Worm (Caenorhabditis elegans) whole organism, young adult: ENCODE measurements around the gene T01H3.5.
A peak's percentile ranks its signal among the peaks of the same experiment; 100 is the strongest.

Experiments
- C06A6.2 ChIP-seq: fragments of 200-800 bp; sonication (Bioruptor generic); conservative IDR thresholded peaks from 2 replicates; pipeline ENCODE4 v1.3.6; 2022; ENCODE audit warnings: missing genetic modification characterization, missing compliant biosample characterization
- F10E7.11 ChIP-seq: sonication (generic microtip); optimal IDR thresholded peaks from 2 replicates; lab custom pipeline; 2017; ENCODE audit warnings: mild to moderate bottlenecking, missing genetic modification characterization, moderate library complexity, missing compliant biosample characterization
- F37B4.10 ChIP-seq: fragments of 200-800 bp; sonication (Bioruptor generic); IDR thresholded peaks from 2 replicates; pipeline ENCODE4 v1.3.6; 2022; ENCODE audit warnings: missing genetic modification characterization, missing compliant biosample characterization
- F39B2.1 ChIP-seq: fragments of 200-800 bp; sonication (Bioruptor generic); IDR thresholded peaks from 2 replicates; pipeline ENCODE4 v1.3.6; 2022; ENCODE audit warnings: missing genetic modification reagents, missing genetic modification characterization, missing compliant biosample characterization
- F52B5.7 ChIP-seq: sonication (generic microtip); optimal IDR thresholded peaks from 2 replicates; lab custom pipeline; 2016; ENCODE audit warnings: mild to moderate bottlenecking, missing genetic modification characterization, missing compliant biosample characterization
- F55B11.4 ChIP-seq: sonication (generic microtip); optimal IDR thresholded peaks from 2 replicates; lab custom pipeline; 2016; ENCODE audit warnings: missing compliant biosample characterization, missing genetic modification characterization, borderline replicate concordance; ENCODE audit not compliant: insufficient read depth
- F57A8.1 ChIP-seq: fragments of 200-800 bp; sonication (Bioruptor generic); optimal IDR thresholded peaks from 2 replicates; lab custom pipeline; 2018; ENCODE audit warnings: mild to moderate bottlenecking, missing genetic modification characterization, moderate library complexity, missing compliant biosample characterization
- T07F8.4 ChIP-seq: sonication (generic microtip); optimal IDR thresholded peaks from 2 replicates; lab custom pipeline; 2016; ENCODE audit warnings: mild to moderate bottlenecking, missing genetic modification characterization, moderate library complexity, missing compliant biosample characterization
- T26A5.8 ChIP-seq: sonication (generic microtip); optimal IDR thresholded peaks from 2 replicates; lab custom pipeline; 2016; ENCODE audit warnings: missing genetic modification characterization, missing compliant biosample characterization
- Y79H2A.3 ChIP-seq: fragments of 200-800 bp; sonication (Bioruptor generic); conservative IDR thresholded peaks from 2 replicates; pipeline ENCODE4 v1.3.6; 2022; ENCODE audit warnings: missing genetic modification reagents, missing genetic modification characterization, missing compliant biosample characterization
- Y95B8A.8 ChIP-seq: fragments of 200-800 bp; sonication (Bioruptor generic); IDR thresholded peaks from 2 replicates; pipeline ENCODE4 v1.3.6; 2022; ENCODE audit warnings: missing genetic modification reagents, missing genetic modification characterization, missing compliant biosample characterization
- ama-1 ChIP-seq, 3 experiments: fragments of 150-350 bp in 1 of 3; sonication (generic microtip) in 2 of 3; optimal IDR thresholded peaks; 2 replicates each; lab custom pipeline; 2014 to 2018; ENCODE audit warnings: missing biosample characterization in 2 of 3, missing genetic modification characterization in 2 of 3, missing genetic modification reagents in 2 of 3
- attf-3 ChIP-seq: fragments of 200-800 bp; sonication (Bioruptor generic); conservative IDR thresholded peaks from 2 replicates; pipeline ENCODE4 v1.3.6; 2022; ENCODE audit warnings: missing genetic modification reagents, missing genetic modification characterization, missing compliant biosample characterization
- attf-5 ChIP-seq: fragments of 200-800 bp; sonication (Bioruptor generic); optimal IDR thresholded peaks from 2 replicates; lab custom pipeline; 2018; ENCODE audit warnings: mild to moderate bottlenecking, missing genetic modification characterization, missing compliant biosample characterization
- bed-2 ChIP-seq: fragments of 200-800 bp; sonication (Bioruptor generic); IDR thresholded peaks from 2 replicates; pipeline ENCODE4 v1.3.6; 2022; ENCODE audit warnings: missing genetic modification reagents, missing genetic modification characterization, missing compliant biosample characterization
- ceh-91 ChIP-seq: fragments of 200-800 bp; sonication (Bioruptor generic); IDR thresholded peaks from 2 replicates; pipeline ENCODE4 v1.3.6; 2022; ENCODE audit warnings: missing genetic modification reagents, missing genetic modification characterization, missing compliant biosample characterization
- die-1 ChIP-seq: sonication (generic microtip); optimal IDR thresholded peaks from 2 replicates; lab custom pipeline; 2016; ENCODE audit warnings: missing genotype, mild to moderate bottlenecking, missing genetic modification characterization, missing compliant biosample characterization
- dox-1 ChIP-seq: fragments of 200-800 bp; sonication (Bioruptor generic); IDR thresholded peaks from 2 replicates; pipeline ENCODE4 v1.3.6; 2022; ENCODE audit warnings: missing genetic modification reagents, missing genetic modification characterization, missing compliant biosample characterization
- dpff-1 ChIP-seq: sonication (generic microtip); optimal IDR thresholded peaks from 2 replicates; lab custom pipeline; 2017; ENCODE audit warnings: mild to moderate bottlenecking, missing genetic modification characterization, missing compliant biosample characterization
- dpl-1 ChIP-seq: fragments of 150-350 bp; optimal IDR thresholded peaks from 2 replicates; lab custom pipeline; 2014; ENCODE audit warnings: missing biosample characterization, missing genetic modification reagents, missing genetic modification characterization
- efl-1 ChIP-seq: fragments of 150-350 bp; optimal IDR thresholded peaks from 2 replicates; lab custom pipeline; 2014; ENCODE audit warnings: missing biosample characterization, missing genetic modification reagents, missing genetic modification characterization
- egl-18 ChIP-seq: fragments of 200-800 bp; sonication (Bioruptor generic); IDR thresholded peaks from 2 replicates; pipeline ENCODE4 v1.3.6; 2022; ENCODE audit warnings: missing genetic modification reagents, missing genetic modification characterization, missing compliant biosample characterization
- egrh-3 ChIP-seq: fragments of 200-800 bp; sonication (Bioruptor generic); IDR thresholded peaks from 2 replicates; pipeline ENCODE4 v1.3.6; 2022; ENCODE audit warnings: missing genetic modification reagents, missing genetic modification characterization, missing compliant biosample characterization
- him-1 ChIP-seq: sonication (generic microtip); optimal IDR thresholded peaks from 2 replicates; lab custom pipeline; 2016; ENCODE audit warnings: missing genotype, missing genetic modification reagents, missing genetic modification characterization, missing compliant biosample characterization
- hrde-1 ChIP-seq: sonication (generic microtip); optimal IDR thresholded peaks from 2 replicates; lab custom pipeline; 2016; ENCODE audit warnings: missing genetic modification characterization, mild to moderate bottlenecking, missing compliant biosample characterization, moderate library complexity, missing genotype, missing genetic modification reagents, borderline replicate concordance
- let-607 ChIP-seq, 2 experiments: fragments of 200-800 bp in 1 of 2; sonication (Bioruptor generic) in 1 of 2; sonication (generic microtip) in 1 of 2; optimal IDR thresholded peaks; 2 replicates each; lab custom pipeline; 2016 to 2018; ENCODE audit warnings: mild to moderate bottlenecking in 2 of 2, missing compliant biosample characterization in 2 of 2, missing genetic modification characterization in 2 of 2, moderate library complexity in 2 of 2, missing genotype in 1 of 2
- lir-1 ChIP-seq: fragments of 200-800 bp; sonication (Bioruptor generic); conservative IDR thresholded peaks from 2 replicates; pipeline ENCODE4 v1.3.6; 2022; ENCODE audit warnings: missing genetic modification reagents, missing genetic modification characterization, missing compliant biosample characterization
- lsy-27 ChIP-seq: sonication (generic microtip); optimal IDR thresholded peaks from 2 replicates; lab custom pipeline; 2017; ENCODE audit warnings: missing genetic modification characterization, mild to moderate bottlenecking, missing compliant biosample characterization, antibody characterized with exemption, missing genotype, borderline replicate concordance; ENCODE audit not compliant: insufficient read depth
- madf-10 ChIP-seq: sonication (generic microtip); optimal IDR thresholded peaks from 2 replicates; lab custom pipeline; 2016; ENCODE audit warnings: mild to moderate bottlenecking, missing genetic modification characterization, missing compliant biosample characterization
- madf-3 ChIP-seq: fragments of 200-800 bp; sonication (Bioruptor generic); IDR thresholded peaks from 2 replicates; pipeline ENCODE4 v1.3.6; 2022; ENCODE audit warnings: missing genetic modification reagents, missing genetic modification characterization, missing compliant biosample characterization
- madf-6 ChIP-seq: fragments of 200-800 bp; sonication (Bioruptor generic); IDR thresholded peaks from 2 replicates; pipeline ENCODE4 v1.3.6; 2022; ENCODE audit warnings: missing genetic modification reagents, missing genetic modification characterization, missing compliant biosample characterization
- madf-8 ChIP-seq: fragments of 200-800 bp; sonication (Bioruptor generic); conservative IDR thresholded peaks from 2 replicates; pipeline ENCODE4 v1.3.6; 2022; ENCODE audit warnings: missing genetic modification reagents, missing genetic modification characterization, missing compliant biosample characterization
- mel-28 ChIP-seq: sonication (generic microtip); optimal IDR thresholded peaks from 2 replicates; lab custom pipeline; 2016; ENCODE audit warnings: borderline replicate concordance, mild to moderate bottlenecking, missing genetic modification characterization, missing compliant biosample characterization
- mes-4 ChIP-seq: sonication (generic microtip); optimal IDR thresholded peaks from 2 replicates; lab custom pipeline; 2016; ENCODE audit warnings: missing genotype, missing genetic modification characterization, missing compliant biosample characterization
- nfyb-1 ChIP-seq: fragments of 200-800 bp; sonication (Bioruptor generic); IDR thresholded peaks from 2 replicates; pipeline ENCODE4 v1.3.6; 2022; ENCODE audit warnings: missing genetic modification reagents, missing genetic modification characterization, missing compliant biosample characterization
- nhr-179 ChIP-seq: sonication (generic microtip); optimal IDR thresholded peaks from 2 replicates; lab custom pipeline; 2016; ENCODE audit warnings: mild to moderate bottlenecking, missing genetic modification characterization, missing compliant biosample characterization
- nhr-27 ChIP-seq: fragments of 200-800 bp; sonication (Bioruptor generic); optimal IDR thresholded peaks from 2 replicates; lab custom pipeline; 2018; ENCODE audit warnings: mild to moderate bottlenecking, missing genetic modification characterization, moderate library complexity, missing compliant biosample characterization
- pbrm-1 ChIP-seq: fragments of 200-800 bp; sonication (Bioruptor generic); IDR thresholded peaks from 2 replicates; pipeline ENCODE4 v1.3.6; 2022; ENCODE audit warnings: missing genetic modification reagents, missing genetic modification characterization, missing compliant biosample characterization
- pha-4 ChIP-seq: fragments of 150-350 bp; sonication (generic microtip); optimal IDR thresholded peaks from 2 replicates; lab custom pipeline; 2014; ENCODE audit warnings: missing biosample characterization, missing genetic modification reagents, missing genetic modification characterization
- snpc-1.3 ChIP-seq: sonication (generic microtip); optimal IDR thresholded peaks from 2 replicates; lab custom pipeline; 2017; ENCODE audit warnings: missing genetic modification characterization, mild to moderate bottlenecking, missing compliant biosample characterization, antibody characterized with exemption, moderate library complexity, missing genotype, missing genetic modification reagents; ENCODE audit not compliant: insufficient read depth
- tbx-9 ChIP-seq: sonication (generic microtip); optimal IDR thresholded peaks from 2 replicates; lab custom pipeline; 2016; ENCODE audit warnings: borderline replicate concordance, missing genetic modification characterization, inconsistent platforms, missing compliant biosample characterization
- unc-130 ChIP-seq: sonication (generic microtip); optimal IDR thresholded peaks from 2 replicates; lab custom pipeline; 2016; ENCODE audit warnings: missing genetic modification reagents, missing genetic modification characterization, missing compliant biosample characterization
- ztf-22 ChIP-seq: fragments of 200-800 bp; sonication (Bioruptor generic); optimal IDR thresholded peaks from 2 replicates; lab custom pipeline; 2018; ENCODE audit warnings: mild to moderate bottlenecking, missing genetic modification characterization, moderate library complexity, missing compliant biosample characterization
- ztf-28 ChIP-seq: fragments of 200-800 bp; sonication (Bioruptor generic); IDR thresholded peaks from 2 replicates; pipeline ENCODE4 v1.3.6; 2022; ENCODE audit warnings: missing genetic modification reagents, missing genetic modification characterization, missing compliant biosample characterization
- ztf-6 ChIP-seq: fragments of 200-800 bp; sonication (Bioruptor generic); IDR thresholded peaks from 2 replicates; pipeline ENCODE4 v1.3.6; 2022; ENCODE audit warnings: missing genetic modification reagents, missing genetic modification characterization, missing compliant biosample characterization

Gene T01H3.5

DNA sequence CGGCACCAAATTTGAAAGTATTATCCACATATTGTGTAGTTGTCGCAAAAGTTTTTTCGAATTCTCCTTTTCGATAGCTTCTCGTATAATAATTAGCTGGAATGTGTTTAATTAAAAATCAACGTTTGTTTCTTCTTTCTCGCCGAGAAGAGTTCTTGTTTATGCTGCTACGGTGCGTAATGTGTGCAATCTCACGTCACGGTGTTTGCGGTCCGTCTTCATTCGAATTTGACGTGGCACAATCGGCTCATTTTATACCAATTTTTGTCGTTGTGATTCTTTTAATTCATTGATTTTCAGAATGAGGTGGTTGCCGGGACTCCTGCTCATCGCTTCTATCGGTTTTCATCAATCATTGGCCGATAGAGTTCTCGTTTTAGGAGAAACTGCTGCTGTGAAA lies 15.2 kb upstream of the T01H3.5 start, which contains the start of gene ostb-1:
Gene ostb-1, plus strand, starts transcription at position 301 of the 400 bp plus-strand sequence.
- TF ChIP-seq attf-3, result peak; percentile 22; the same call in 1 of the 2 replicates
- TF ChIP-seq let-607 (tag; optimal IDR thresholded peaks at IDR 0.05; lab: Kevin White, UChicago), result peak; percentile 63 to 72
- no peak for TF ChIP-seq efl-1 (GFP tag; lab: Kevin White, UChicago)
- TF ChIP-seq ceh-91 (GFP tag; lab: Robert Waterston, UW), result no peak

DNA sequence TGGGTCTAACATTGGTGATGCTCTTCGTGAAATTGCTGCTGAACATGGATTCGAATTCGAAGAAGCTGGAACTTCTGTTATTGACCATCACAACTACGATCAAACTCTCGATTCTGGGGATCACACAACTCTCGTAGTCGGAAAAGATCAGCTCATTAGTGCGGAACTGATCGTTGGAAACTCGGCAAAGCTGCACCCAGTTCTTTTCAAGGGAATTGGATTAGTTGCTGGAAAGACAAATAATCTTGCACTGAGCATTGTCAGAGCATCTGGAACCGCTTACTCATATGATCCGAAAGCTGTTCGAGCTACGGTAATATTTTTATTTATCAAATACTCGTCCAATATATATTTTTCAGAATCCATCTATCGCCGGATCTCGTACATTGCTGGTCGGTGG lies 14.5 kb upstream of the T01H3.5 start:
- TF ChIP-seq ztf-28 (GFP tag; lab: Robert Waterston, UW) (no peak), pbrm-1 (no peak), dpl-1 (no peak), ama-1 (optimal IDR thresholded peaks at IDR 0.05; lab: Kevin White, UChicago) (no peak), ama-1 (GFP tag; optimal IDR thresholded peaks at IDR 0.05; lab: Kevin White, UChicago) (no peak), dpff-1 (tag; lab: Kevin White, UChicago) (no peak), Y79H2A.3 (GFP tag; lab: Robert Waterston, UW) (no peak), madf-3 (no peak), madf-8 (no peak)

DNA sequence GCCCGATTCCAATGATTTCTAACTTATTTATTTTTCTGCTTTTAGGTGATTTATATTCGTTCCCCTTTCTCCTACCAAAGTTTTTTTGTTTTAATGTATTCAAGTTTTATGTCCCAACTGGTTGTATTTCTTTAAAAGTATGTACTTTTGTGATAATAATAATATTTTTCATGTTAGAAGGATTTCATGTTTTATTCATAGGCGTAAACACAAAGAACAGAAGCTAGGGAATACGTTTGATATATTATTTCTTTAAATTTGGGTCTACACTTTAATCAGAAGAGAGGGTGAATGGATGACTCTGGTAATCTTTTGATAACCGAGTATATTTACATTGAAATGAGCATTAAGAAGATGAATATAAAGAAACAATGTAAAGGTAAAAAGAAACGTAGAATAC lies 13.3 kb upstream of the T01H3.5 start:
- TF ChIP-seq pha-4, result no peak
- TF ChIP-seq T07F8.4 (tag; lab: Kevin White, UChicago), result no peak
- TF ChIP-seq him-1 (tag; lab: Kevin White, UChicago), result peak; percentile 80
- no peak for TF ChIP-seq F37B4.10 (GFP tag; lab: Robert Waterston, UW)
- no peak for TF ChIP-seq F57A8.1
- TF ChIP-seq T26A5.8, result no peak
- no peak for TF ChIP-seq egrh-3
- TF ChIP-seq C06A6.2, result no peak
- TF ChIP-seq snpc-1.3, result peak; percentile 24
- 0 out of 2 replicates have a peak, but pooled peaks have one; percentile 7 for TF ChIP-seq madf-3
- peak; percentile 59 for TF ChIP-seq nhr-27
- TF ChIP-seq nhr-179 (tag; lab: Kevin White, UChicago), result no peak
- TF ChIP-seq lsy-27, result no peak
- TF ChIP-seq unc-130 (GFP tag; lab: Kevin White, UChicago), result peak; percentile 76
- TF ChIP-seq die-1, result no peak
- TF ChIP-seq dox-1 (GFP tag; lab: Robert Waterston, UW), result no peak
- no peak for TF ChIP-seq F10E7.11
- TF ChIP-seq mel-28, result no peak
- no peak for TF ChIP-seq tbx-9 (tag; lab: Kevin White, UChicago)
- TF ChIP-seq egl-18 (GFP tag; lab: Robert Waterston, UW), result no peak
- TF ChIP-seq hrde-1 (tag; lab: Kevin White, UChicago), result peak; percentile 81
- no peak for TF ChIP-seq dpl-1
- TF ChIP-seq F55B11.4 (tag; lab: Kevin White, UChicago), result no peak
- TF ChIP-seq madf-6, result peak; percentile 54
- TF ChIP-seq ztf-6 (GFP tag; lab: Robert Waterston, UW), result no peak
- TF ChIP-seq nfyb-1 (GFP tag; lab: Robert Waterston, UW), result no peak
- TF ChIP-seq F39B2.1 (GFP tag; lab: Robert Waterston, UW), result no peak
- no peak for TF ChIP-seq mes-4 (tag; lab: Kevin White, UChicago)
- TF ChIP-seq madf-8, result no peak
- 0 out of 2 replicates have a peak, but pooled peaks have one; percentile 65 for TF ChIP-seq Y95B8A.8 (GFP tag; lab: Robert Waterston, UW)
- TF ChIP-seq attf-5 (GFP tag; lab: Kevin White, UChicago), result no peak
- no peak for TF ChIP-seq ztf-22 (GFP tag; lab: Kevin White, UChicago)
- TF ChIP-seq F52B5.7 (tag; lab: Kevin White, UChicago), result no peak
- TF ChIP-seq madf-10, result no peak
- TF ChIP-seq lir-1 (GFP tag; lab: Robert Waterston, UW), result no peak
- no peak for TF ChIP-seq bed-2 (GFP tag; lab: Robert Waterston, UW)
